Worm (Caenorhabditis elegans): ENCODE measurements around the gene C18A11.1.
A peak's percentile ranks its signal among the peaks of the same experiment; 100 is the strongest.

DNA sequence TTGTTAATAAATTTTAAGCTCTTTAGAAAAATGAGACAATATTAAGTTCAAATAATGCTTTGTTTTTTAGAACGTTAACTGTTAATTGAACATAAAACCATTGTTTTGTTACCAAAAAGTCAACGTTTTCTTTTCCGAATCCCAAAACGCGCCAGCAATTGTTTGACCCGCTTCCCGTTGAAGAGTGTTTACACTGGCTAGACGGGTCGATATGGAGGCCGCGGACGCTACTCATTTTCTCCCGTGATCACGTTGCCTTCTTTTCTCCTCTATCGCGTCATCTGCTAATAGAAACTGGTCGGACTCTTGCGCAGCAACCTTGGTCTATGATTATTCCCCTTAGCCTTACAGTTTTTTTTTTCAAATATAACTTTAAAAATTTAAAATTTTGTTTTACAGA, 40.0 kb upstream of the C18A11.1 start, which contains the start of gene C34D10.1:
- peak; percentile 85 for TF ChIP-seq mep-1 (tag; optimal IDR thresholded peaks at IDR 0.05)
- TF ChIP-seq lin-29 (GFP tag; IDR thresholded peaks at IDR 0.05): 0 out of 2 replicates have a peak, but pooled peaks have one; percentile 18
